Worm (Caenorhabditis elegans): Measurements from ENCODE around the gene F42G4.7.

The F42G4.7 gene

ce11 chrII:13039141-13039540, 7.9 kb downstream of the F42G4.7 start:
- peak; percentile 80 for TF ChIP-seq lin-38 (GFP tag; IDR thresholded peaks at IDR 0.05)

- no peak for TF ChIP-seq tra-1 (GFP tag; IDR thresholded peaks at IDR 0.05)
- no peak for TF ChIP-seq dve-1 (tag; optimal IDR thresholded peaks at IDR 0.05; ENCODE audit: insufficient read depth)
- TF ChIP-seq hlh-11 (tag; optimal IDR thresholded peaks at IDR 0.05) = peak; percentile 18
- TF ChIP-seq F49E8.2 (tag; optimal IDR thresholded peaks at IDR 0.05; ENCODE audit: borderline replicate concordance) = no peak
- TF ChIP-seq sdz-12 (GFP tag; optimal IDR thresholded peaks at IDR 0.05) = no peak
- TF ChIP-seq unc-62 (GFP tag; optimal IDR thresholded peaks at IDR 0.05 in 1 of 2) = no peak
- no peak for TF ChIP-seq unc-62 (tag; optimal IDR thresholded peaks at IDR 0.05)
- TF ChIP-seq mxl-3 (GFP tag; optimal IDR thresholded peaks at IDR 0.05) = peak; percentile 67
- peak; percentile 51 for TF ChIP-seq mes-2 (tag; optimal IDR thresholded peaks at IDR 0.05; ENCODE audit: poor library complexity, severe bottlenecking)
- no peak for TF ChIP-seq cey-2 (tag; optimal IDR thresholded peaks at IDR 0.05; ENCODE audit: borderline replicate concordance, insufficient read depth)
- TF ChIP-seq unc-39 (tag; optimal IDR thresholded peaks at IDR 0.05) = no peak
- TF ChIP-seq daf-16 (GFP tag; optimal IDR thresholded peaks at IDR 0.05) = no peak
- no peak for TF ChIP-seq daf-16 (tag; optimal IDR thresholded peaks at IDR 0.05)
- TF ChIP-seq zfp-2 (tag; optimal IDR thresholded peaks at IDR 0.05) = no peak
- TF ChIP-seq mep-1 (tag; optimal IDR thresholded peaks at IDR 0.05) = peak; percentile 28
- TF ChIP-seq ZK546.5 (tag; optimal IDR thresholded peaks at IDR 0.05) = no peak
- TF ChIP-seq Y75B8A.6 (GFP tag; IDR thresholded peaks at IDR 0.05) = no peak
- no peak for TF ChIP-seq nhr-11 (tag; optimal IDR thresholded peaks at IDR 0.05)
- TF ChIP-seq zag-1 (tag; optimal IDR thresholded peaks at IDR 0.05) = no peak
- no peak for TF ChIP-seq F37D6.2 (tag; optimal IDR thresholded peaks at IDR 0.05)
- TF ChIP-seq fos-1 (tag; optimal IDR thresholded peaks at IDR 0.05) = no peak
- no peak for TF ChIP-seq Y105C5A.15 (GFP tag; IDR thresholded peaks at IDR 0.05)
- no peak for TF ChIP-seq zfp-3 (GFP tag; conservative IDR thresholded peaks at IDR 0.05)
- no peak for TF ChIP-seq lin-15B (tag; optimal IDR thresholded peaks at IDR 0.05)
- TF ChIP-seq unc-130 (GFP tag; optimal IDR thresholded peaks at IDR 0.05) = no peak
- no peak for TF ChIP-seq nhr-48 (tag; optimal IDR thresholded peaks at IDR 0.05)
- no peak for TF ChIP-seq nhr-10 (tag; optimal IDR thresholded peaks at IDR 0.05)
- 0 out of 2 replicates have a peak, but pooled peaks have one; percentile 18 for TF ChIP-seq hmg-1.1 (GFP tag; IDR thresholded peaks at IDR 0.05)
- no peak for TF ChIP-seq hlh-30 (tag; optimal IDR thresholded peaks at IDR 0.05; ENCODE audit: insufficient read depth)
- no peak for TF ChIP-seq lin-39 (tag; optimal IDR thresholded peaks at IDR 0.05)
- peak in 1 of 2 experiments; percentile 16 for TF ChIP-seq hif-1 (tag; optimal IDR thresholded peaks at IDR 0.05)
- TF ChIP-seq lsy-2 (tag; optimal IDR thresholded peaks at IDR 0.05) = peak in 1 of 2 experiments; percentile 36
- no peak for TF ChIP-seq lir-3 (tag; optimal IDR thresholded peaks at IDR 0.05)
- TF ChIP-seq daf-8 (GFP tag; IDR thresholded peaks at IDR 0.05) = no peak
- TF ChIP-seq gei-8 (GFP tag; optimal IDR thresholded peaks at IDR 0.05) = no peak
- no peak for TF ChIP-seq rbr-2 (tag; optimal IDR thresholded peaks at IDR 0.05)
- TF ChIP-seq saeg-2 (GFP tag; IDR thresholded peaks at IDR 0.05) = no peak
- TF ChIP-seq Y48G9A.11 (GFP tag; IDR thresholded peaks at IDR 0.05) = no peak
- TF ChIP-seq T26A8.4 (GFP tag; IDR thresholded peaks at IDR 0.05) = no peak
- TF ChIP-seq zip-11 (GFP tag; IDR thresholded peaks at IDR 0.05) = no peak
- TF ChIP-seq tag-97 (GFP tag; IDR thresholded peaks at IDR 0.05) = no peak
- TF ChIP-seq nhr-42 (GFP tag; IDR thresholded peaks at IDR 0.05) = no peak
- TF ChIP-seq lim-7 (GFP tag; IDR thresholded peaks at IDR 0.05) = no peak
- no peak for TF ChIP-seq F44E2.7 (GFP tag; IDR thresholded peaks at IDR 0.05)
- no peak for TF ChIP-seq daf-12 (tag; optimal IDR thresholded peaks at IDR 0.05)
- TF ChIP-seq nhr-111 (GFP tag; optimal IDR thresholded peaks at IDR 0.05) = no peak
- no peak for TF ChIP-seq F26F4.8 (GFP tag; conservative IDR thresholded peaks at IDR 0.05)
- TF ChIP-seq lin-38 (GFP tag; IDR thresholded peaks at IDR 0.05) = peak; percentile 84
- TF ChIP-seq lin-1 (GFP tag; IDR thresholded peaks at IDR 0.05) = no peak
- TF ChIP-seq madf-5 (GFP tag; IDR thresholded peaks at IDR 0.05) = no peak
These were observed 10.4 kb downstream of the F42G4.7 start, which contains the start of gene F18A11.3 for ce11 chrII:13036717-13037116. Gene F18A11.3, minus strand, starts transcription at chrII:13036841.
